Fruit fly (Drosophila melanogaster): ENCODE results near the gene CG5111.

The CG5111 gene

DNA sequence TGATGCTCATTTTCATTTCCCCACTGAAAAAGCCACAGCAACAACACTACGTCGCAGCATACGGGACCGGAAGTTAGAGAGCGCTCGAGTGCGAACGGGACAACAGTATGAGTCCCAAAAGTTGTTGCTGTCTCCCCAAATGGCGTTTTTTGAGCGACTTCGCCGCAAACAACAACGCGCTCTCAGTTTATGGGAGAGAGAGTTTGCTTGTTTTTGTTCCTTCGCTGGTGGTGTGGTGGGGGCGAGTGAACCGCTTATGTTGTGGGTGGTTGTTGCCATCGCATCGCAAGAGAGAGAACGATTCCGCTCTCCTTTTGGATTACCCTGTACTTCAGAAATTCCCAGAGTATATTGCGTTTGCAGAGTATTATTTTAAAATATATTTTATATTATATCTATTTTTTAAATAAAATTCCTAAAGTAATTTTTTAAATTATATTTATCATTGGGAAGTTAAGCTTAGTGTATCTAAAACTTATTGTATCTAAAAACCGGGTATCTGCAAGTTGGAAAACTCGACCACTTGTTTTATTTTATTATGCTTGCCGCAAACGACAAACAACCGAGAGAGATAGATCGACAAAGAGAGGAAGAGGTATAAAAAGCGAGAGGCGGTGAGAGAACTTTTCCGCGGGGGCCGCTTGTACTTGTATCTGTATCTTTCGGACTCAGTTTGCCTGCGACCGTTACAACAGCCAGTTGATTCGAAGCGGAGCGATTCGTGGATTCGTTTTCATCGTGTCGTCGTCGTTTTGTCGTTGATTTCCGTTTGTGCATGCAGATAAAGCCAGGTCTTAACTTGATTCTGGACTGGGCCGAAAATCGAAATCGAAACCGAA is 9.6 kb downstream of the CG5111 start, which contains the start of gene msi (continued):
- TF ChIP-seq CG6808 (GFP tag; optimal IDR thresholded peaks at IDR 0.05): peak; percentile 93
- TF ChIP-seq Met (GFP tag; optimal IDR thresholded peaks at IDR 0.05): peak; percentile 93
- peak; percentile 90 for TF ChIP-seq lz (GFP tag; optimal IDR thresholded peaks at IDR 0.05)
- TF ChIP-seq CG4318 (GFP tag; optimal IDR thresholded peaks at IDR 0.05): peak; percentile 97
- TF ChIP-seq net (GFP tag; optimal IDR thresholded peaks at IDR 0.05): peak; percentile 95
- TF ChIP-seq cyc (GFP tag; optimal IDR thresholded peaks at IDR 0.05): peak; percentile 87
- peak; percentile 100 for TF ChIP-seq CG8119 (GFP tag; IDR thresholded peaks at IDR 0.05)
- TF ChIP-seq CG6792 (GFP tag; optimal IDR thresholded peaks at IDR 0.05): peak; percentile 96
- TF ChIP-seq fkh (GFP tag; optimal IDR thresholded peaks at IDR 0.05): peak; percentile 82
- TF ChIP-seq CG7368 (GFP tag; optimal IDR thresholded peaks at IDR 0.05): peak; percentile 92
- TF ChIP-seq dac (GFP tag; optimal IDR thresholded peaks at IDR 0.05): peak; percentile 93
- TF ChIP-seq Smox (GFP tag; optimal IDR thresholded peaks at IDR 0.05): peak; percentile 87
- TF ChIP-seq Sox15 (GFP tag; optimal IDR thresholded peaks at IDR 0.05): peak; percentile 89
- peak; percentile 94 for TF ChIP-seq Blimp-1 (GFP tag; optimal IDR thresholded peaks at IDR 0.05)
- TF ChIP-seq Eip75B (GFP tag; optimal IDR thresholded peaks at IDR 0.05): peak; percentile 86
- peak; percentile 99 for TF ChIP-seq Eip78C (GFP tag)
- TF ChIP-seq CG11902 (GFP tag; optimal IDR thresholded peaks at IDR 0.05): peak; percentile 91
- TF ChIP-seq pdm3 (GFP tag; optimal IDR thresholded peaks at IDR 0.05): peak; percentile 85
- TF ChIP-seq CG10631 (GFP tag; optimal IDR thresholded peaks at IDR 0.05): peak; percentile 99
- TF ChIP-seq Hr38 (GFP tag; optimal IDR thresholded peaks at IDR 0.05): no peak

DNA sequence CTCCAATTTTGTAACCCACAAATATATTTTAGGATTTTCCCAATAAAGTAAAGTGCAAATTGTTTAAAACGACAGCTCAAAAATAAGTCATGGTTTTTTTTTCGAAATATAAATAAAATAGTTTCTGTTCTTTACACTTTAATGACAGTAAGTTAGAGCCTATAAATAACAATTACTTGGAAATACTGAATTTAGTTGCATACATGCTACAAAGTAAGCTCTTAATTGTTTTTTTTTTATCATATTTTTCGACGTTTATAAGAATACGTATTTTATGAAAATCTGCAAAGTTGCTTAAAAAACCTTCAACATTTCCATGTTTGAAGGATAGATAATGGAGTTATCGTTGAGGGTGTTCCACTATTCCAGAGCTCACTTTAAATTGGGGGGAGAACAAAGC is 11.4 kb downstream of the CG5111 start:
- no peak for TF ChIP-seq Ets21C (GFP tag; optimal IDR thresholded peaks at IDR 0.05)
- peak; percentile 7 for TF ChIP-seq Sox15 (GFP tag; optimal IDR thresholded peaks at IDR 0.05)
- TF ChIP-seq esn (GFP tag; optimal IDR thresholded peaks at IDR 0.05): peak; percentile 41
- no peak for TF ChIP-seq CG7368 (GFP tag; optimal IDR thresholded peaks at IDR 0.05)
- TF ChIP-seq Eip75B (GFP tag; optimal IDR thresholded peaks at IDR 0.05): peak; percentile 15
- no peak for TF ChIP-seq CG1621 (tag; optimal IDR thresholded peaks at IDR 0.05)
- TF ChIP-seq pdm3 (GFP tag; optimal IDR thresholded peaks at IDR 0.05): peak; percentile 36
- peak; percentile 26 for TF ChIP-seq topi (GFP tag; optimal IDR thresholded peaks at IDR 0.05)
- no peak for TF ChIP-seq dsx (GFP tag; optimal IDR thresholded peaks at IDR 0.05; ENCODE audit: poor library complexity, severe bottlenecking)
- peak; percentile 35 for TF ChIP-seq CG6792 (GFP tag; optimal IDR thresholded peaks at IDR 0.05)
- TF ChIP-seq CG10631 (GFP tag; optimal IDR thresholded peaks at IDR 0.05): peak; percentile 8
- TF ChIP-seq CG31627 (GFP tag; optimal IDR thresholded peaks at IDR 0.05): peak; percentile 31
- TF ChIP-seq fd59A (GFP tag; optimal IDR thresholded peaks at IDR 0.05): no peak
- TF ChIP-seq achi (GFP tag; optimal IDR thresholded peaks at IDR 0.05): peak; percentile 7
- TF ChIP-seq Hr39 (GFP tag; optimal IDR thresholded peaks at IDR 0.05): peak; percentile 18
- peak; percentile 62 for TF ChIP-seq Eip78C (GFP tag)
- TF ChIP-seq svp (GFP tag): peak; percentile 59
- peak; percentile 17 for TF ChIP-seq Hr4 (GFP tag; optimal IDR thresholded peaks at IDR 0.05)
- TF ChIP-seq spab (GFP tag; optimal IDR thresholded peaks at IDR 0.05): no peak
- TF ChIP-seq OdsH (GFP tag; optimal IDR thresholded peaks at IDR 0.05): peak; percentile 6
- TF ChIP-seq CG6808 (GFP tag; optimal IDR thresholded peaks at IDR 0.05): no peak
- no peak for TF ChIP-seq acj6 (GFP tag; optimal IDR thresholded peaks at IDR 0.05)
- TF ChIP-seq Gug (GFP tag; IDR thresholded peaks at IDR 0.05): no peak
- no peak for TF ChIP-seq CG8632 (GFP tag; optimal IDR thresholded peaks at IDR 0.05)
- no peak for TF ChIP-seq Hr38 (GFP tag; optimal IDR thresholded peaks at IDR 0.05)
- peak; percentile 16 for TF ChIP-seq CG34406 (GFP tag; optimal IDR thresholded peaks at IDR 0.05)
- peak; percentile 22 for TF ChIP-seq Smox (GFP tag; optimal IDR thresholded peaks at IDR 0.05)
- no peak for TF ChIP-seq CG3919 (GFP tag; optimal IDR thresholded peaks at IDR 0.05)
- TF ChIP-seq Met (GFP tag; optimal IDR thresholded peaks at IDR 0.05): peak; percentile 12

All from whole organism, prepupa.